Worm (Caenorhabditis elegans): ENCODE measurements around the gene W09G12.7.

W09G12.7 gene

DNA sequence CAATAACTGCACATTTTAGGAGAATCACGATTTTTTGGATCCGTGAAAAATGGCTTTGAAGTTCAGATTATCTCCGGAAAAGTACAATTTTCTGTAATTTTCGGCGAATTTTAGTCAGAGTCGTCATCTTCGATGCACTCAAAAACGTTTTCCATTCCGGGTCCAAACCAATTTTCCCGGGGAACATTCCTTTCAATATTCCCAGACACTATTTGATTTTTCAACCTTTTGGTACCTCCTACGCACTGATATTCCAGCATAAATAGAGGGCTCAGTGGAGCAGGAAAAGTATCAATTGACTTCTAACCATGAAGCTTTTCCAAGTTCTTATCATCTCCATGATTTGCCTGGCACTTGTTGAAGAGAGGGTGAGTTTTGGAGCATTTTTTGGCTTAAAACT lies 2.7 kb downstream of the W09G12.7 start, which contains the start of gene W09G12.6:
Gene W09G12.6 (plus strand): TSS at position 301 of the 400 bp plus-strand sequence.
- TF ChIP-seq alr-1 (tag; optimal IDR thresholded peaks at IDR 0.05) (no peak), ceh-82 (tag; optimal IDR thresholded peaks at IDR 0.05) (no peak), egl-27 (tag; optimal IDR thresholded peaks at IDR 0.05) (no peak), elt-3 (tag; optimal IDR thresholded peaks at IDR 0.05) (no peak), nhr-12 (tag; optimal IDR thresholded peaks at IDR 0.05) (no peak), nhr-10 (tag; optimal IDR thresholded peaks at IDR 0.05) (no peak), nhr-237 (tag; optimal IDR thresholded peaks at IDR 0.05) (no peak)

- TF ChIP-seq nhr-23 (tag; optimal IDR thresholded peaks at IDR 0.05) = no peak
- no peak for TF ChIP-seq unc-55 (GFP tag; optimal IDR thresholded peaks at IDR 0.05)
- no peak for TF ChIP-seq snpc-4 (tag; optimal IDR thresholded peaks at IDR 0.05)
- no peak for TF ChIP-seq sma-3 (GFP tag; optimal IDR thresholded peaks at IDR 0.05)
- TF ChIP-seq C34F6.9 (tag; optimal IDR thresholded peaks at IDR 0.05) = no peak
- no peak for TF ChIP-seq crh-2 (tag; optimal IDR thresholded peaks at IDR 0.05)
- TF ChIP-seq nhr-6 (tag; optimal IDR thresholded peaks at IDR 0.05) = no peak
- TF ChIP-seq nhr-25 (tag; optimal IDR thresholded peaks at IDR 0.05) = no peak
- TF ChIP-seq alr-1 (tag; optimal IDR thresholded peaks at IDR 0.05) = no peak
- TF ChIP-seq lin-11 (tag; optimal IDR thresholded peaks at IDR 0.05) = no peak
- no peak for TF ChIP-seq nhr-21 (tag; optimal IDR thresholded peaks at IDR 0.05)
These were observed 3.7 kb downstream of the W09G12.7 start for ce11 chrIV:1232419-1233145.

DNA sequence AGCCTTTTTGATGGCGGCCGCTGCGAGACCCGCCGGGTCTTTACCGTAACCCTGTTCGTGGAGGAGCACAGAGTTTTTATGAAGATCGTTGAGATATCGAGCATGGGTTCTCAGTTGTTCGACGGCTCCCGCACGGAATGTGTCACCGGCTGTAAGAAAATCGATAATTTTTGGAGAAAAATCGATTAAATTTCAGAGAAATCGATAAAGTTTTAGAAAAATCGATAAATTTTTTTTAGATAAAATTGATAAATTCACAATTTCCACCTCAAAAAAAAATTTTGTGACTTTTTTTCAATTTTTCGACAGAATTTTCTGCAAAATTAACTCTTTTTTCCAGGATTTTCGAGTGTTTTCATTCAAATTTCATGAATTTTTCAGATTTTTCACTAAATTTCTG lies 5.9 kb downstream of the W09G12.7 start:
- TF ChIP-seq F13H6.1 (tag; optimal IDR thresholded peaks at IDR 0.05) = no peak
- no peak for TF ChIP-seq ama-1 (optimal IDR thresholded peaks at IDR 0.05)
- TF ChIP-seq dmd-4 (tag; optimal IDR thresholded peaks at IDR 0.05) = no peak
- TF ChIP-seq mdl-1 (tag; optimal IDR thresholded peaks at IDR 0.05) = no peak
- no peak for TF ChIP-seq sma-9 (GFP tag; optimal IDR thresholded peaks at IDR 0.05)
- TF ChIP-seq sma-9 (tag; optimal IDR thresholded peaks at IDR 0.05) = no peak
- TF ChIP-seq ztf-4 (tag; optimal IDR thresholded peaks at IDR 0.05) = no peak
- no peak for TF ChIP-seq nhr-129 (tag; optimal IDR thresholded peaks at IDR 0.05)
- TF ChIP-seq crh-2 (tag; optimal IDR thresholded peaks at IDR 0.05) = no peak
- TF ChIP-seq nhr-77 (tag; optimal IDR thresholded peaks at IDR 0.05) = no peak
- TF ChIP-seq sem-4 (tag; optimal IDR thresholded peaks at IDR 0.05) = no peak
- no peak for TF ChIP-seq nhr-25 (tag; optimal IDR thresholded peaks at IDR 0.05)
- no peak for TF ChIP-seq mab-5 (tag; optimal IDR thresholded peaks at IDR 0.05)
- no peak for TF ChIP-seq ztf-11 (tag; optimal IDR thresholded peaks at IDR 0.05)
- no peak for TF ChIP-seq R02D3.7 (tag; optimal IDR thresholded peaks at IDR 0.05)

ce11 chrIV:1235785-1236184 lies 6.9 kb downstream of the W09G12.7 start:
- TF ChIP-seq mab-5 (tag; optimal IDR thresholded peaks at IDR 0.05) (no peak), F13H6.1 (tag; optimal IDR thresholded peaks at IDR 0.05) (no peak), snpc-4 (tag; optimal IDR thresholded peaks at IDR 0.05) (no peak), sma-9 (GFP tag; optimal IDR thresholded peaks at IDR 0.05) (no peak), sma-9 (tag; optimal IDR thresholded peaks at IDR 0.05) (no peak), unc-55 (GFP tag; optimal IDR thresholded peaks at IDR 0.05) (no peak), alr-1 (tag; optimal IDR thresholded peaks at IDR 0.05) (no peak), nhr-129 (tag; optimal IDR thresholded peaks at IDR 0.05) (no peak), ztf-1 (GFP tag; conservative IDR thresholded peaks at IDR 0.05) (no peak), elt-1 (tag; optimal IDR thresholded peaks at IDR 0.05) (no peak), nhr-6 (tag; optimal IDR thresholded peaks at IDR 0.05) (no peak)

DNA sequence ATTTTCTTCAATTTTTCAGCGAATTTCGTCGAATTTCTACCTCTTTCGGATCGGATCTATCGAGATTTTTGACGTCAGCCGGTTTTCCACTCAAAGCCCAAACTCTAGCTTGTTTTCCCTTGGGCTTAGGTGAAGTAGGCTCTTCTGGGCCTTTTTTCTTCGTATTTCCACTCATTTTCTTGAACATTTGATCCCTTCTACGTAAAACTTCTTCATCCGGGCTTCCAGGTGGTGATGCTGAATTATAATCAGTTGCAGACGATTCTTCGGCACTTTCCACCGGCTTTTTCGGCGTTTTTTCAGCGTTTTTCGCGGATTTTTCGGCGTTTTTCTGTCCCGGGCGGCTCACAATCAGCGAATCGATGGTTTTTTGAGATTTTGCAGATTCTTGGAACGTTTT lies 9.3 kb downstream of the W09G12.7 start:
- TF ChIP-seq dmd-4 (tag; optimal IDR thresholded peaks at IDR 0.05) = no peak
- TF ChIP-seq nhr-77 (tag; optimal IDR thresholded peaks at IDR 0.05) = no peak
- TF ChIP-seq elt-3 (tag; optimal IDR thresholded peaks at IDR 0.05) = no peak

ce11 chrIV:1239686-1240085 lies 10.8 kb downstream of the W09G12.7 start, which contains the start of gene F38A1.8:
Gene F38A1.8, minus strand, starts transcription at chrIV:1239852.
- peak; percentile 78 for TF ChIP-seq unc-55 (GFP tag; optimal IDR thresholded peaks at IDR 0.05)
- TF ChIP-seq nhr-77 (tag; optimal IDR thresholded peaks at IDR 0.05) = no peak
- peak; percentile 33 for TF ChIP-seq nhr-21 (tag; optimal IDR thresholded peaks at IDR 0.05)
- no peak for TF ChIP-seq aly-2 (tag; optimal IDR thresholded peaks at IDR 0.05)
- TF ChIP-seq elt-1 (tag; optimal IDR thresholded peaks at IDR 0.05) = no peak
- TF ChIP-seq sma-3 (GFP tag; optimal IDR thresholded peaks at IDR 0.05) = peak; percentile 29
- no peak for TF ChIP-seq egl-27 (tag; optimal IDR thresholded peaks at IDR 0.05)
- no peak for TF ChIP-seq mbf-1 (tag; optimal IDR thresholded peaks at IDR 0.05)
- no peak for TF ChIP-seq Y55F3AM.14 (GFP tag; optimal IDR thresholded peaks at IDR 0.05)
- peak; percentile 66 to 86 for TF ChIP-seq lsy-2 (tag; optimal IDR thresholded peaks at IDR 0.05)
- no peak for TF ChIP-seq nhr-10 (tag; optimal IDR thresholded peaks at IDR 0.05)
- no peak for TF ChIP-seq dmd-4 (tag; optimal IDR thresholded peaks at IDR 0.05)
- TF ChIP-seq skn-1 (tag; optimal IDR thresholded peaks at IDR 0.05) = no peak
- peak; percentile 37 for TF ChIP-seq sma-9 (GFP tag; optimal IDR thresholded peaks at IDR 0.05)
- TF ChIP-seq sma-9 (tag; optimal IDR thresholded peaks at IDR 0.05) = no peak
- no peak for TF ChIP-seq ama-1 (optimal IDR thresholded peaks at IDR 0.05)
- peak; percentile 3 for TF ChIP-seq fos-1 (tag; optimal IDR thresholded peaks at IDR 0.05)
- no peak for TF ChIP-seq zag-1 (tag; optimal IDR thresholded peaks at IDR 0.05)
- no peak for TF ChIP-seq C34F6.9 (tag; optimal IDR thresholded peaks at IDR 0.05)
- TF ChIP-seq mab-5 (tag; optimal IDR thresholded peaks at IDR 0.05) = no peak
- no peak for TF ChIP-seq nhr-6 (tag; optimal IDR thresholded peaks at IDR 0.05)
- peak; percentile 82 for TF ChIP-seq crh-2 (tag; optimal IDR thresholded peaks at IDR 0.05)
- no peak for TF ChIP-seq nhr-25 (tag; optimal IDR thresholded peaks at IDR 0.05)
- no peak for TF ChIP-seq lin-11 (tag; optimal IDR thresholded peaks at IDR 0.05)
- TF ChIP-seq gmeb-1 (tag; optimal IDR thresholded peaks at IDR 0.05) = peak; percentile 93
- TF ChIP-seq alr-1 (tag; optimal IDR thresholded peaks at IDR 0.05) = no peak
